Worm (Caenorhabditis elegans) whole organism, L2 larva: ENCODE data around the gene pqn-10.
"Not testable (repeated sequence)": the region's sequence is repeated elsewhere in the genome, so short reads cannot be mapped to it uniquely, and the experiment has no call there.

Experiments used
- C34F6.9 ChIP-seq: fragments of 150-350 bp; optimal IDR thresholded peaks from 2 replicates; lab custom pipeline; 2014; ENCODE audit warnings: missing biosample characterization, missing genetic modification characterization
- F13H6.1 ChIP-seq: sonication (generic microtip); optimal IDR thresholded peaks from 2 replicates; lab custom pipeline; 2016; ENCODE audit warnings: missing genetic modification characterization, missing compliant biosample characterization
- R02D3.7 ChIP-seq: fragments of 150-350 bp; optimal IDR thresholded peaks from 2 replicates; lab custom pipeline; 2014; ENCODE audit warnings: missing biosample characterization, missing genetic modification characterization
- ZK546.5 ChIP-seq: sonication (generic microtip); optimal IDR thresholded peaks from 2 replicates; lab custom pipeline; 2017; ENCODE audit warnings: missing biosample characterization, missing genetic modification characterization
- ama-1 ChIP-seq: fragments of 150-350 bp; optimal IDR thresholded peaks from 2 replicates; lab custom pipeline; 2018; ENCODE audit warnings: inconsistent platforms
- crh-2 ChIP-seq: sonication (generic microtip); optimal IDR thresholded peaks from 2 replicates; lab custom pipeline; 2017; ENCODE audit warnings: missing biosample characterization, missing genetic modification characterization
- egl-27 ChIP-seq: sonication (generic microtip); optimal IDR thresholded peaks from 3 replicates; lab custom pipeline; 2017; ENCODE audit warnings: missing biosample characterization, missing genetic modification reagents, missing genetic modification characterization
- elt-1 ChIP-seq: fragments of 150-350 bp; optimal IDR thresholded peaks from 2 replicates; lab custom pipeline; 2014; ENCODE audit warnings: missing biosample characterization, missing genetic modification characterization
- elt-3 ChIP-seq: sonication (generic microtip); optimal IDR thresholded peaks from 2 replicates; lab custom pipeline; 2017; ENCODE audit warnings: missing biosample characterization, missing genetic modification characterization
- fos-1 ChIP-seq: fragments of 150-350 bp; optimal IDR thresholded peaks from 2 replicates; lab custom pipeline; 2014; ENCODE audit warnings: missing biosample characterization, missing genetic modification characterization
- gmeb-1 ChIP-seq: fragments of 150-350 bp; optimal IDR thresholded peaks from 2 replicates; lab custom pipeline; 2014; ENCODE audit warnings: missing biosample characterization, missing genetic modification characterization
- lin-11 ChIP-seq: fragments of 150-350 bp; sonication (generic microtip); optimal IDR thresholded peaks from 2 replicates; lab custom pipeline; 2014; ENCODE audit warnings: missing biosample characterization, missing genetic modification characterization, inconsistent platforms, mixed read lengths
- lin-13 ChIP-seq: fragments of 150-350 bp; optimal IDR thresholded peaks from 2 replicates; lab custom pipeline; 2014; ENCODE audit warnings: missing biosample characterization, missing genetic modification reagents, missing genetic modification characterization
- lin-39 ChIP-seq: fragments of 150-350 bp; optimal IDR thresholded peaks from 2 replicates; lab custom pipeline; 2014; ENCODE audit warnings: missing biosample characterization, missing genetic modification reagents, missing genetic modification characterization
- lsy-2 ChIP-seq, 2 experiments: fragments of 150-350 bp in 1 of 2; sonication (generic microtip) in 1 of 2; optimal IDR thresholded peaks; 2 replicates each; lab custom pipeline; 2014 to 2017; ENCODE audit warnings: missing biosample characterization in 2 of 2, missing genetic modification characterization in 2 of 2
- mab-5 ChIP-seq: fragments of 150-350 bp; optimal IDR thresholded peaks from 2 replicates; lab custom pipeline; 2014; ENCODE audit warnings: missing biosample characterization, missing genetic modification characterization
- mbf-1 ChIP-seq: sonication (generic microtip); optimal IDR thresholded peaks from 2 replicates; lab custom pipeline; 2017; ENCODE audit warnings: missing biosample characterization, missing genetic modification characterization
- mdl-1 ChIP-seq, 2 experiments: fragments of 150-350 bp in 1 of 2; sonication (generic microtip) in 1 of 2; optimal IDR thresholded peaks; 2 replicates each; lab custom pipeline; 2017; ENCODE audit warnings: missing biosample characterization in 2 of 2, missing genetic modification characterization in 2 of 2
- nhr-10 ChIP-seq: sonication (generic microtip); optimal IDR thresholded peaks from 2 replicates; lab custom pipeline; 2017; ENCODE audit warnings: missing biosample characterization, missing genetic modification characterization
- nhr-11 ChIP-seq: fragments of 150-350 bp; optimal IDR thresholded peaks from 2 replicates; lab custom pipeline; 2014; ENCODE audit warnings: missing biosample characterization, missing genetic modification characterization
- nhr-12 ChIP-seq: fragments of 150-350 bp; optimal IDR thresholded peaks from 2 replicates; lab custom pipeline; 2014; ENCODE audit warnings: missing biosample characterization, missing genetic modification characterization
- nhr-129 ChIP-seq: fragments of 150-350 bp; optimal IDR thresholded peaks from 2 replicates; lab custom pipeline; 2014; ENCODE audit warnings: missing biosample characterization, missing genetic modification characterization
- nhr-21 ChIP-seq: fragments of 150-350 bp; optimal IDR thresholded peaks from 2 replicates; lab custom pipeline; 2014; ENCODE audit warnings: missing biosample characterization, missing genetic modification characterization
- nhr-23 ChIP-seq: fragments of 150-350 bp; optimal IDR thresholded peaks from 2 replicates; lab custom pipeline; 2014; ENCODE audit warnings: missing biosample characterization, missing genetic modification reagents, missing genetic modification characterization
- nhr-237 ChIP-seq: fragments of 150-350 bp; optimal IDR thresholded peaks from 2 replicates; lab custom pipeline; 2014; ENCODE audit warnings: missing biosample characterization, missing genetic modification characterization
- nhr-25 ChIP-seq: fragments of 150-350 bp; sonication (generic microtip); optimal IDR thresholded peaks from 3 replicates; lab custom pipeline; 2014; ENCODE audit warnings: missing biosample characterization, missing genetic modification characterization
- nhr-6 ChIP-seq: fragments of 150-350 bp; optimal IDR thresholded peaks from 2 replicates; lab custom pipeline; 2014; ENCODE audit warnings: missing biosample characterization, missing genetic modification characterization
- nhr-77 ChIP-seq: fragments of 150-350 bp; optimal IDR thresholded peaks from 2 replicates; lab custom pipeline; 2014; ENCODE audit warnings: missing biosample characterization, missing genetic modification characterization
- sem-4 ChIP-seq: fragments of 150-350 bp; optimal IDR thresholded peaks from 2 replicates; lab custom pipeline; 2014; ENCODE audit warnings: missing biosample characterization, missing genetic modification reagents, missing genetic modification characterization
- skn-1 ChIP-seq: sonication (generic microtip); optimal IDR thresholded peaks from 2 replicates; lab custom pipeline; 2017; ENCODE audit warnings: missing biosample characterization, missing genetic modification characterization
- sma-3 ChIP-seq: sonication (generic microtip); optimal IDR thresholded peaks from 2 replicates; lab custom pipeline; 2016; ENCODE audit warnings: missing genetic modification reagents, missing genetic modification characterization, missing compliant biosample characterization
- sma-9 ChIP-seq, 2 experiments: fragments of 150-350 bp in 1 of 2; sonication (generic microtip) in 1 of 2; optimal IDR thresholded peaks; 2 replicates each; lab custom pipeline; 2014 to 2016; ENCODE audit warnings: missing genetic modification characterization in 2 of 2, mild to moderate bottlenecking in 1 of 2, missing biosample characterization in 1 of 2, missing compliant biosample characterization in 1 of 2, missing genetic modification reagents in 1 of 2, moderate library complexity in 1 of 2
- unc-55 ChIP-seq: fragments of 150-350 bp; sonication (generic microtip); optimal IDR thresholded peaks from 3 replicates; lab custom pipeline; 2014; ENCODE audit warnings: missing biosample characterization, missing genetic modification reagents, missing genetic modification characterization
- unc-62 ChIP-seq: fragments of 150-350 bp; optimal IDR thresholded peaks from 2 replicates; lab custom pipeline; 2014; ENCODE audit warnings: missing biosample characterization, missing genetic modification reagents, missing genetic modification characterization
- zag-1 ChIP-seq: fragments of 150-350 bp; optimal IDR thresholded peaks from 2 replicates; lab custom pipeline; 2014; ENCODE audit warnings: missing biosample characterization, missing genetic modification characterization
- ztf-1 ChIP-seq: fragments of 200-800 bp; sonication (Bioruptor generic); conservative IDR thresholded peaks from 2 replicates; pipeline ENCODE4 v1.3.6; 2022; ENCODE audit warnings: missing genetic modification characterization, missing compliant biosample characterization

pqn-10 gene

ce11 chrIII:6551187-6552058 lies 23.4 kb downstream of the pqn-10 start, which contains the start of gene C09E7.7:
C09E7.7 (minus strand) TSS chrIII:6551243.
- peak; percentile 7 for TF ChIP-seq zag-1 (tag; lab: Kevin White, UChicago)
- TF ChIP-seq sma-3 (GFP tag; lab: Kevin White, UChicago) = peak; percentile 72
- TF ChIP-seq crh-2 (tag; lab: Kevin White, UChicago) = peak; percentile 18
- peak; percentile 24 for TF ChIP-seq nhr-21
- TF ChIP-seq sma-9 (GFP tag; optimal IDR thresholded peaks at IDR 0.05; lab: Kevin White, UChicago) = peak; percentile 60
- not testable (repeated sequence) for TF ChIP-seq sma-9 (tag; optimal IDR thresholded peaks at IDR 0.05; lab: Kevin White, UChicago)
- peak; percentile 50 for TF ChIP-seq lin-13 (GFP tag; lab: Kevin White, UChicago)
- TF ChIP-seq gmeb-1 = peak; percentile 42
- peak; percentile 45 to 48 for TF ChIP-seq lsy-2 (tag; optimal IDR thresholded peaks at IDR 0.05; lab: Kevin White, UChicago)
- TF ChIP-seq fos-1 (tag; lab: Kevin White, UChicago) = peak; percentile 16
- TF ChIP-seq lin-11 (tag; lab: Kevin White, UChicago) = peak; percentile 31
- peak; percentile 55 for TF ChIP-seq F13H6.1 (tag; lab: Kevin White, UChicago)
- peak; percentile 57 for TF ChIP-seq C34F6.9
- peak; percentile 29 for TF ChIP-seq nhr-25 (tag; lab: Kevin White, UChicago)
- peak; percentile 48 for TF ChIP-seq unc-55 (GFP tag; lab: Kevin White, UChicago)
- TF ChIP-seq nhr-129 (tag; lab: Kevin White, UChicago) = peak; percentile 43

DNA sequence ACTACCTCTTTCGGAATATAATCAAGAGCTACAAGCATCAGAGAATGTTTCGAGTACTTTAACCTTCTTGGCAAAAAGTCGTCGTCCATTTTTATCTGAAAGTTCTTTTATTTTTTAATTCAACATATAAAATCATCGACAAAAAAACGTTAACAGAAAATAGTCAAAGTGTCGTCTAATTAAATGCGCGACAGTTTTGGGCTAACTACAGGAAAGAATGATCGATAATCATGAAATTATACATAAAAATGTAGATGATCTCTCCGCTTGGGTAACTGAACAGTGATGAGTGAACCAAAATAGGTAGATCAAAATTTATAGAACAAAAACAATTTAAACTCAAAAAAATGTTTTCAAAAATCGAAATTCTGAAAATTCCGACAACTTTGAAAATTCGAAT lies 30.5 kb downstream of the pqn-10 start, which contains the start of gene C09E7.8:
Gene C09E7.8, minus strand, starts transcription at position 101 of the 400 bp plus-strand sequence.
- TF ChIP-seq elt-1 (tag; lab: Kevin White, UChicago) = no peak
- TF ChIP-seq R02D3.7 (tag; lab: Kevin White, UChicago) = no peak
- no peak for TF ChIP-seq nhr-10
- TF ChIP-seq elt-3 (tag; lab: Kevin White, UChicago) = no peak
- no peak for TF ChIP-seq mdl-1 (tag; optimal IDR thresholded peaks at IDR 0.05; lab: Kevin White, UChicago)
- TF ChIP-seq nhr-129 (tag; lab: Kevin White, UChicago) = no peak
- TF ChIP-seq nhr-21 = no peak
- no peak for TF ChIP-seq fos-1 (tag; lab: Kevin White, UChicago)
- TF ChIP-seq nhr-77 = no peak
- TF ChIP-seq lin-39 (tag; lab: Kevin White, UChicago) = no peak
- no peak for TF ChIP-seq ama-1 (lab: Kevin White, UChicago)
- no peak for TF ChIP-seq nhr-237 (tag; lab: Kevin White, UChicago)
- no peak for TF ChIP-seq nhr-12 (tag; lab: Kevin White, UChicago)
- TF ChIP-seq nhr-11 (tag; lab: Kevin White, UChicago) = no peak
- TF ChIP-seq, all 48 proteins: peak for 0

- no peak for TF ChIP-seq mab-5 (tag; lab: Kevin White, UChicago)
These were observed 49.2 kb downstream of the pqn-10 start for ce11 chrIII:6577159-6577558.

ce11 chrIII:6578505-6578904 lies 50.5 kb downstream of the pqn-10 start, which contains the start of gene F27B3.6:
F27B3.6 (minus strand) TSS chrIII:6578605.
- TF ChIP-seq C34F6.9 (no peak), gmeb-1 (no peak), sma-9 (GFP tag; optimal IDR thresholded peaks at IDR 0.05; lab: Kevin White, UChicago) (no peak), sma-9 (tag; optimal IDR thresholded peaks at IDR 0.05; lab: Kevin White, UChicago) (no peak), nhr-21 (no peak), nhr-6 (tag; lab: Kevin White, UChicago) (no peak), ZK546.5 (tag; lab: Kevin White, UChicago) (no peak), F13H6.1 (tag; lab: Kevin White, UChicago) (no peak), zag-1 (tag; lab: Kevin White, UChicago) (no peak), mbf-1 (tag; lab: Kevin White, UChicago) (no peak)

DNA sequence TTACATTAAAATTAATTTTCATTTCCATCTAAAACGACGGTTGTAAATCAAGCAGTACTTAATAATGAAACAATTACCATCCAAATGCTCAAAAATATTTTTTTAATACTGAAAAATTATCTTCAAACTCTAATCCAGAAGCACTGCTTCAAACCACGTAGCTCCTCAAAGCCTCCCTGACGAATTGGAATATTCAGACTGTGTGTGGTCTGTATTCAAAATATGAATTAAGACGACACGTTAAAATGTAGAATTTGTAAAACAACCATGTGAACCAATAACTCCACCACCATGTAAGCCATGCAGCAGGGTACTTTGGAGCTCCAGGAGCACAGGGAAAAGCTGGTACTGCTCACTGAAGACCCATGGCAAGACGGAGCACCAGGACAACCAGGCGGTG lies 51.4 kb downstream of the pqn-10 start, which contains the start of gene F27B3.8:
Gene F27B3.8, plus strand, starts transcription at position 301 of the 400 bp plus-strand sequence.
- TF ChIP-seq nhr-25 (tag; lab: Kevin White, UChicago) = no peak
- no peak for TF ChIP-seq ztf-1 (GFP tag; lab: Robert Waterston, UW)
- TF ChIP-seq nhr-10 = no peak
- no peak for TF ChIP-seq nhr-23 (tag; lab: Kevin White, UChicago)
- TF ChIP-seq unc-62 (GFP tag; lab: Kevin White, UChicago) = no peak
- TF ChIP-seq egl-27 (tag; lab: Kevin White, UChicago) = no peak
- no peak for TF ChIP-seq mdl-1 (tag; optimal IDR thresholded peaks at IDR 0.05; lab: Kevin White, UChicago)
- TF ChIP-seq lin-11 (tag; lab: Kevin White, UChicago) = no peak
- TF ChIP-seq nhr-6 (tag; lab: Kevin White, UChicago) = no peak
- TF ChIP-seq nhr-77 = no peak
- TF ChIP-seq sma-9 (GFP tag; optimal IDR thresholded peaks at IDR 0.05; lab: Kevin White, UChicago) = no peak
- no peak for TF ChIP-seq sma-9 (tag; optimal IDR thresholded peaks at IDR 0.05; lab: Kevin White, UChicago)
- TF ChIP-seq lsy-2 (tag; optimal IDR thresholded peaks at IDR 0.05; lab: Kevin White, UChicago) = no peak
- TF ChIP-seq sem-4 (tag; lab: Kevin White, UChicago) = no peak
- TF ChIP-seq skn-1 (tag; lab: Kevin White, UChicago) = no peak
